Fruit fly (Drosophila melanogaster) whole organism, embryonic: ENCODE measurements around the gene Ufsp2.

ENCODE experiments used
- Abd-B ChIP-seq: fragments of 200-800 bp; sonication (Bioruptor generic); optimal IDR thresholded peaks from 2 replicates; lab custom pipeline; 2018; ENCODE audit warnings: missing biosample characterization, mild to moderate bottlenecking, missing genetic modification characterization, moderate library complexity
- Atf6 ChIP-seq: fragments of 200-800 bp; sonication (Bioruptor generic); IDR thresholded peaks from 2 replicates; pipeline ENCODE4 v1.3.6; 2022; ENCODE audit warnings: missing biosample characterization, missing genetic modification characterization
- BtbVII ChIP-seq: fragments of 200-800 bp; sonication (Bioruptor generic); optimal IDR thresholded peaks from 3 replicates; lab custom pipeline; 2017; ENCODE audit warnings: missing biosample characterization, mild to moderate bottlenecking, missing genetic modification characterization
- CG10431 ChIP-seq: fragments of 200-800 bp; sonication (Bioruptor generic); optimal IDR thresholded peaks from 3 replicates; lab custom pipeline; 2018; ENCODE audit warnings: missing biosample characterization, mild to moderate bottlenecking, missing genetic modification characterization
- CG11398 ChIP-seq: fragments of 200-800 bp; sonication (Bioruptor generic); optimal IDR thresholded peaks from 2 replicates; lab custom pipeline; 2016; ENCODE audit warnings: missing biosample characterization, missing genetic modification characterization
- CG11723 ChIP-seq: fragments of 200-800 bp; sonication (Bioruptor generic); optimal IDR thresholded peaks from 2 replicates; lab custom pipeline; 2017; ENCODE audit warnings: missing biosample characterization, mild to moderate bottlenecking, missing genetic modification characterization
- CG12299 ChIP-seq: fragments of 200-800 bp; sonication (Bioruptor generic); optimal IDR thresholded peaks from 2 replicates; lab custom pipeline; 2018; ENCODE audit warnings: missing biosample characterization, mild to moderate bottlenecking, missing genetic modification characterization
- CG1233 ChIP-seq: fragments of 200-800 bp; sonication (Bioruptor generic); optimal IDR thresholded peaks from 4 replicates; lab custom pipeline; 2018; ENCODE audit warnings: missing biosample characterization, mild to moderate bottlenecking, missing genetic modification characterization
- CG12942 ChIP-seq: fragments of 200-800 bp; sonication (Bioruptor generic); optimal IDR thresholded peaks from 3 replicates; lab custom pipeline; 2016; ENCODE audit warnings: missing biosample characterization, missing genetic modification characterization
- CG14014 ChIP-seq: fragments of 200-800 bp; sonication (Bioruptor generic); IDR thresholded peaks from 2 replicates; pipeline ENCODE4 v1.3.6; 2022; ENCODE audit warnings: missing biosample characterization, missing genetic modification characterization
- CG15479 ChIP-seq: fragments of 200-800 bp; sonication (Bioruptor generic); optimal IDR thresholded peaks from 3 replicates; lab custom pipeline; 2019; ENCODE audit warnings: missing biosample characterization, mild to moderate bottlenecking, missing genetic modification characterization, moderate library complexity
- CG16815 ChIP-seq: fragments of 200-800 bp; sonication (Bioruptor generic); optimal IDR thresholded peaks from 3 replicates; lab custom pipeline; 2017; ENCODE audit warnings: missing biosample characterization, mild to moderate bottlenecking, missing genetic modification characterization
- CG16863 ChIP-seq: fragments of 200-800 bp; sonication (Bioruptor generic); optimal IDR thresholded peaks from 3 replicates; lab custom pipeline; 2016; ENCODE audit warnings: missing biosample characterization, missing genetic modification characterization
- CG17186 ChIP-seq: fragments of 200-800 bp; sonication (Bioruptor generic); optimal IDR thresholded peaks from 3 replicates; lab custom pipeline; 2017; ENCODE audit warnings: missing biosample characterization, missing genetic modification reagents, missing genetic modification characterization
- CG17361 ChIP-seq: fragments of 200-800 bp; sonication (Bioruptor generic); IDR thresholded peaks from 3 replicates; pipeline ENCODE4 v1.3.6; 2022; ENCODE audit warnings: missing biosample characterization, missing genetic modification characterization
- CG17612 ChIP-seq: fragments of 200-800 bp; sonication (Bioruptor generic); IDR thresholded peaks from 2 replicates; pipeline ENCODE4 v1.3.6; 2022; ENCODE audit warnings: missing biosample characterization, missing genetic modification characterization
- CG31224 ChIP-seq: fragments of 200-800 bp; sonication (Bioruptor generic); IDR thresholded peaks from 2 replicates; pipeline ENCODE4 v1.3.6; 2022; ENCODE audit warnings: missing biosample characterization, missing genetic modification characterization
- CG33213 ChIP-seq: fragments of 200-800 bp; sonication (Bioruptor generic); optimal IDR thresholded peaks from 3 replicates; lab custom pipeline; 2016; ENCODE audit warnings: missing biosample characterization, missing genetic modification characterization
- CG3995 ChIP-seq: fragments of 200-800 bp; sonication (Bioruptor generic); optimal IDR thresholded peaks from 3 replicates; lab custom pipeline; 2016; ENCODE audit warnings: missing biosample characterization, missing genetic modification characterization
- CG4404 ChIP-seq: fragments of 200-800 bp; sonication (Bioruptor generic); IDR thresholded peaks from 2 replicates; pipeline ENCODE4 v1.3.6; 2022; ENCODE audit warnings: missing biosample characterization, missing genetic modification characterization
- CG7786 ChIP-seq: fragments of 200-800 bp; sonication (Bioruptor generic); optimal IDR thresholded peaks from 2 replicates; lab custom pipeline; 2016; ENCODE audit warnings: missing biosample characterization, missing genetic modification characterization
- CG7928 ChIP-seq: fragments of 200-800 bp; sonication (Bioruptor generic); optimal IDR thresholded peaks from 2 replicates; lab custom pipeline; 2017; ENCODE audit warnings: missing biosample characterization, mild to moderate bottlenecking, missing genetic modification characterization
- CG8765 ChIP-seq: fragments of 200-800 bp; sonication (Bioruptor generic); IDR thresholded peaks from 2 replicates; pipeline ENCODE4 v1.3.6; 2022; ENCODE audit warnings: missing biosample characterization, missing genetic modification characterization
- Gug ChIP-seq: fragments of 200-800 bp; sonication (Bioruptor generic); IDR thresholded peaks from 4 replicates; pipeline ENCODE4 v1.3.6; 2022; ENCODE audit warnings: missing biosample characterization, missing genetic modification characterization
- HLH54F ChIP-seq: fragments of 200-800 bp; sonication (Bioruptor generic); optimal IDR thresholded peaks from 3 replicates; lab custom pipeline; 2016; ENCODE audit warnings: missing biosample characterization, missing genetic modification characterization
- HLHmδ ChIP-seq: fragments of 200-800 bp; sonication (Bioruptor generic); optimal IDR thresholded peaks from 2 replicates; lab custom pipeline; 2018; ENCODE audit warnings: missing biosample characterization, mild to moderate bottlenecking, missing genetic modification characterization, moderate library complexity
- Lhr ChIP-seq: fragments of 200-800 bp; sonication (Bioruptor generic); optimal IDR thresholded peaks from 3 replicates; lab custom pipeline; 2017; ENCODE audit warnings: mild to moderate bottlenecking, missing biosample characterization, missing genetic modification reagents, missing genetic modification characterization
- Max ChIP-seq: fragments of 200-800 bp; sonication (Bioruptor generic); optimal IDR thresholded peaks from 2 replicates; lab custom pipeline; 2016; ENCODE audit warnings: missing biosample characterization, mild to moderate bottlenecking, missing genetic modification characterization
- Mrtf ChIP-seq: fragments of 200-800 bp; sonication (Bioruptor generic); IDR thresholded peaks from 3 replicates; pipeline ENCODE4 v1.3.6; 2022; ENCODE audit warnings: missing biosample characterization, missing genetic modification characterization
- Optix ChIP-seq: fragments of 200-800 bp; sonication (Bioruptor generic); IDR thresholded peaks from 3 replicates; pipeline ENCODE4 v1.3.6; 2022; ENCODE audit warnings: missing biosample characterization, missing genetic modification characterization
- YL-1 ChIP-seq: fragments of 200-800 bp; sonication (Bioruptor generic); optimal IDR thresholded peaks from 3 replicates; lab custom pipeline; 2017; ENCODE audit warnings: missing biosample characterization, mild to moderate bottlenecking, missing genetic modification characterization
- br ChIP-seq: fragments of >200 bp; optimal IDR thresholded peaks from 2 replicates; lab custom pipeline; 2017
- cas ChIP-seq: fragments of 200-800 bp; sonication (Bioruptor generic); IDR thresholded peaks from 2 replicates; pipeline ENCODE4 v1.3.6; 2022; ENCODE audit warnings: missing biosample characterization, missing genetic modification characterization
- ci ChIP-seq: fragments of 200-800 bp; sonication (Bioruptor generic); IDR thresholded peaks from 3 replicates; pipeline ENCODE4 v1.3.6; 2022; ENCODE audit warnings: missing biosample characterization, missing genetic modification characterization
- croc ChIP-seq: fragments of 200-800 bp; sonication (Bioruptor generic); conservative IDR thresholded peaks from 3 replicates; pipeline ENCODE4 v1.3.6; 2022; ENCODE audit warnings: missing biosample characterization, missing genetic modification characterization
- dmrt99B ChIP-seq: fragments of 200-800 bp; sonication (Bioruptor generic); optimal IDR thresholded peaks from 2 replicates; lab custom pipeline; 2018; ENCODE audit warnings: missing biosample characterization, mild to moderate bottlenecking, missing genetic modification characterization, moderate library complexity
- emc ChIP-seq: fragments of 200-800 bp; sonication (Bioruptor generic); optimal IDR thresholded peaks from 2 replicates; lab custom pipeline; 2016; ENCODE audit warnings: missing biosample characterization, missing genetic modification characterization
- esg ChIP-seq: fragments of 200-800 bp; sonication (Bioruptor generic); conservative IDR thresholded peaks from 2 replicates; pipeline ENCODE4 v1.3.6; 2022; ENCODE audit warnings: missing biosample characterization, missing genetic modification characterization
- exex ChIP-seq: fragments of 200-800 bp; sonication (Bioruptor generic); optimal IDR thresholded peaks from 4 replicates; lab custom pipeline; 2018; ENCODE audit warnings: missing biosample characterization, mild to moderate bottlenecking, missing genetic modification characterization, moderate library complexity
- gce ChIP-seq: fragments of 200-800 bp; sonication (Bioruptor generic); IDR thresholded peaks from 3 replicates; pipeline ENCODE4 v1.3.6; 2022; ENCODE audit warnings: missing biosample characterization, missing genetic modification characterization
- ham ChIP-seq: fragments of 200-800 bp; sonication (Bioruptor generic); IDR thresholded peaks from 2 replicates; pipeline ENCODE4 v1.3.6; 2022; ENCODE audit warnings: missing biosample characterization, missing genetic modification characterization
- kni ChIP-seq: fragments of 200-800 bp; sonication (Bioruptor generic); optimal IDR thresholded peaks from 3 replicates; lab custom pipeline; 2017; ENCODE audit warnings: mild to moderate bottlenecking, missing biosample characterization, missing genetic modification reagents, missing genetic modification characterization
- mam ChIP-seq: fragments of 200-800 bp; sonication (Bioruptor generic); optimal IDR thresholded peaks from 3 replicates; lab custom pipeline; 2016; ENCODE audit warnings: missing biosample characterization, missing genetic modification characterization
- mld ChIP-seq: fragments of 200-800 bp; sonication (Bioruptor generic); IDR thresholded peaks from 3 replicates; pipeline ENCODE4 v1.3.6; 2022; ENCODE audit warnings: missing biosample characterization, missing genetic modification characterization; ENCODE audit not compliant: partially characterized antibody
- peb ChIP-seq: fragments of 200-800 bp; sonication (Bioruptor generic); IDR thresholded peaks from 2 replicates; pipeline ENCODE4 v1.3.6; 2022; ENCODE audit warnings: missing biosample characterization, missing genetic modification characterization
- pfk ChIP-seq: fragments of 200-800 bp; sonication (Bioruptor generic); optimal IDR thresholded peaks from 2 replicates; lab custom pipeline; 2018; ENCODE audit warnings: missing biosample characterization, mild to moderate bottlenecking, missing genetic modification characterization, moderate library complexity
- ranshi ChIP-seq: fragments of 200-800 bp; sonication (Bioruptor generic); IDR thresholded peaks from 2 replicates; pipeline ENCODE4 v1.3.6; 2022; ENCODE audit warnings: missing biosample characterization, missing genetic modification characterization
- sna ChIP-seq: fragments of 200-800 bp; sonication (Bioruptor generic); IDR thresholded peaks from 2 replicates; pipeline ENCODE4 v1.3.6; 2022; ENCODE audit warnings: missing biosample characterization, missing genetic modification characterization; ENCODE audit not compliant: partially characterized antibody
- sr ChIP-seq: fragments of 200-800 bp; sonication (Bioruptor generic); IDR thresholded peaks from 3 replicates; pipeline ENCODE4 v1.3.6; 2022; ENCODE audit warnings: missing biosample characterization, missing genetic modification characterization
- unc-4 ChIP-seq: fragments of 200-800 bp; sonication (Bioruptor generic); IDR thresholded peaks from 2 replicates; pipeline ENCODE4 v1.3.6; 2022; ENCODE audit warnings: missing biosample characterization, missing genetic modification characterization; ENCODE audit not compliant: partially characterized antibody
- z ChIP-seq: fragments of 200-800 bp; sonication (Bioruptor generic); IDR thresholded peaks from 3 replicates; pipeline ENCODE4 v1.3.6; 2022; ENCODE audit warnings: missing biosample characterization, missing genetic modification characterization
- zen2 ChIP-seq: fragments of 200-800 bp; sonication (Bioruptor generic); IDR thresholded peaks from 3 replicates; pipeline ENCODE4 v1.3.6; 2022; ENCODE audit warnings: missing biosample characterization, missing genetic modification characterization; ENCODE audit not compliant: partially characterized antibody

Ufsp2 gene

dm6 chr3L:15580487-15580886, 4.1 kb downstream of the Ufsp2 start, which contains the start of the genes mrn and CG12301 (continued):
- TF ChIP-seq CG17186 (GFP tag; lab: Kevin White, UChicago): peak; percentile 67
- TF ChIP-seq ranshi (GFP tag; lab: Robert Waterston, UW): peak; percentile 78
- no peak for TF ChIP-seq CG15479 (GFP tag; lab: Kevin White, UChicago)
- no peak for TF ChIP-seq CG1233 (GFP tag; lab: Kevin White, UChicago)
- TF ChIP-seq CG14014 (GFP tag; lab: Robert Waterston, UW): peak; percentile 70
- peak; percentile 83; the same call in 2 of the 3 replicates for TF ChIP-seq gce (GFP tag; lab: Robert Waterston, UW)
- TF ChIP-seq CG16815 (GFP tag; lab: Kevin White, UChicago): no peak
- TF ChIP-seq CG12299: peak; percentile 20
- no peak for TF ChIP-seq pfk (GFP tag; lab: Kevin White, UChicago)
- peak; percentile 49; the same call in 1 of the 3 replicates for TF ChIP-seq ci (GFP tag; lab: Robert Waterston, UW)
- TF ChIP-seq z: peak; percentile 54; the same call in 1 of the 3 replicates
- TF ChIP-seq HLHmδ (GFP tag; lab: Kevin White, UChicago): no peak
- TF ChIP-seq CG3995: peak; percentile 68
- peak; percentile 96 for TF ChIP-seq sna (GFP tag; lab: Robert Waterston, UW)
- peak; percentile 34; the same call in 1 of the 3 replicates for TF ChIP-seq Optix (GFP tag; lab: Robert Waterston, UW)
- peak; percentile 69 for TF ChIP-seq YL-1 (GFP tag; lab: Kevin White, UChicago)
- TF ChIP-seq BtbVII: no peak
- TF ChIP-seq ham (GFP tag; lab: Robert Waterston, UW): peak; percentile 60; the same call in 1 of the 2 replicates
- TF ChIP-seq CG33213 (GFP tag; lab: Kevin White, UChicago): no peak
- peak; percentile 75; the same call in 1 of the 3 replicates for TF ChIP-seq zen2 (GFP tag; lab: Robert Waterston, UW)
- no peak for TF ChIP-seq Abd-B (GFP tag; lab: Kevin White, UChicago)
- TF ChIP-seq esg (GFP tag; lab: Robert Waterston, UW): peak; percentile 71
- TF ChIP-seq kni (GFP tag; lab: Kevin White, UChicago): no peak
- TF ChIP-seq CG4404 (GFP tag; lab: Robert Waterston, UW): peak; percentile 90
- peak; percentile 96 for TF ChIP-seq unc-4
- no peak for TF ChIP-seq Lhr (GFP tag; lab: Kevin White, UChicago)
- no peak for TF ChIP-seq CG10431 (GFP tag; lab: Kevin White, UChicago)
- peak; percentile 89 for TF ChIP-seq Gug (GFP tag; lab: Robert Waterston, UW)
- peak; percentile 95 for TF ChIP-seq Max (GFP tag; lab: Kevin White, UChicago)
- TF ChIP-seq CG31224 (GFP tag; lab: Robert Waterston, UW): peak; percentile 73
- no peak for TF ChIP-seq CG11398 (GFP tag; lab: Kevin White, UChicago)
- TF ChIP-seq CG12942: peak; percentile 51
- peak; percentile 92 for TF ChIP-seq cas (GFP tag; lab: Robert Waterston, UW)
- peak; percentile 75 for TF ChIP-seq Mrtf (GFP tag; lab: Robert Waterston, UW)
- TF ChIP-seq br (lab: Kevin White, UChicago): no peak
- TF ChIP-seq sr: no peak
- peak; percentile 81 for TF ChIP-seq HLH54F (GFP tag; lab: Kevin White, UChicago)
- peak; percentile 76 for TF ChIP-seq croc (GFP tag; lab: Robert Waterston, UW)
- TF ChIP-seq CG16863 (GFP tag; lab: Kevin White, UChicago): peak; percentile 48
- peak; percentile 63; the same call in 1 of the 3 replicates for TF ChIP-seq mld (GFP tag; lab: Robert Waterston, UW)
- TF ChIP-seq exex (tag; lab: Kevin White, UChicago): no peak
- peak; percentile 83 for TF ChIP-seq CG17612 (GFP tag; lab: Robert Waterston, UW)
- TF ChIP-seq CG11723: no peak
- TF ChIP-seq CG7786 (GFP tag; lab: Kevin White, UChicago): peak; percentile 44
- TF ChIP-seq Atf6 (GFP tag; lab: Robert Waterston, UW): peak; percentile 81
- TF ChIP-seq peb (GFP tag; lab: Robert Waterston, UW): peak; percentile 86
- peak; percentile 81 for TF ChIP-seq mam (GFP tag; lab: Kevin White, UChicago)
- no peak for TF ChIP-seq emc (GFP tag; lab: Kevin White, UChicago)
- no peak; the same call in 2 of the 3 replicates for TF ChIP-seq CG17361 (GFP tag; lab: Robert Waterston, UW)
- no peak for TF ChIP-seq CG7928
- TF ChIP-seq dmrt99B: no peak
- peak; percentile 95 for TF ChIP-seq CG8765 (GFP tag; lab: Robert Waterston, UW)
